Fruit fly (Drosophila melanogaster): Measurements from ENCODE around the gene Axud1.
A peak's percentile ranks its signal among the peaks of the same experiment; 100 is the strongest.

The Axud1 gene

dm6 chr2L:2375655-2376417 lies 10.7 kb downstream of the Axud1 start, which contains the start of gene Atxn7 (continued):
- peak; percentile 7 for TF ChIP-seq psq (GFP tag; optimal IDR thresholded peaks at IDR 0.05)
- TF ChIP-seq sisA (GFP tag; IDR thresholded peaks at IDR 0.05), result no peak
- peak; percentile 53 for TF ChIP-seq CG8388 (GFP tag; optimal IDR thresholded peaks at IDR 0.05)
- peak; percentile 47 for TF ChIP-seq NC2α (GFP tag; optimal IDR thresholded peaks at IDR 0.05)
- no peak for TF ChIP-seq CG10565 (GFP tag; optimal IDR thresholded peaks at IDR 0.05)
- TF ChIP-seq tap (tag; optimal IDR thresholded peaks at IDR 0.05), result peak; percentile 43
- no peak for TF ChIP-seq slou (GFP tag; optimal IDR thresholded peaks at IDR 0.05)
- TF ChIP-seq wdn (GFP tag; IDR thresholded peaks at IDR 0.05), result peak; percentile 44; the same call in 1 of the 2 replicates
- peak; percentile 52 for TF ChIP-seq CG14710 (tag; optimal IDR thresholded peaks at IDR 0.05)
- TF ChIP-seq CG3065 (GFP tag; optimal IDR thresholded peaks at IDR 0.05), result peak; percentile 40
- peak; percentile 89 for TF ChIP-seq NfI (GFP tag; optimal IDR thresholded peaks at IDR 0.05)
- TF ChIP-seq CG10321 (GFP tag; IDR thresholded peaks at IDR 0.05), result peak; percentile 93
- TF ChIP-seq dm (GFP tag; optimal IDR thresholded peaks at IDR 0.05), result peak; percentile 69
- peak; percentile 46 for TF ChIP-seq ems (GFP tag; optimal IDR thresholded peaks at IDR 0.05)
- TF ChIP-seq sens-2 (GFP tag; IDR thresholded peaks at IDR 0.05), result peak; percentile 50; the same call in 1 of the 2 replicates
- TF ChIP-seq lmd (GFP tag; IDR thresholded peaks at IDR 0.05), result peak; percentile 19; the same call in 1 of the 2 replicates
- TF ChIP-seq bowl (GFP tag; IDR thresholded peaks at IDR 0.05), result no peak
- TF ChIP-seq CG7745 (tag; optimal IDR thresholded peaks at IDR 0.05), result peak; percentile 99
- peak; percentile 58 for TF ChIP-seq CG10366 (GFP tag; IDR thresholded peaks at IDR 0.05)
- peak; percentile 88 for TF ChIP-seq Doc3 (GFP tag; IDR thresholded peaks at IDR 0.05; ENCODE audit: partially characterized antibody)
- TF ChIP-seq Side (GFP tag; optimal IDR thresholded peaks at IDR 0.05), result peak; percentile 6
- TF ChIP-seq Atf3 (GFP tag; optimal IDR thresholded peaks at IDR 0.05), result no peak
- TF ChIP-seq Hmr (GFP tag; optimal IDR thresholded peaks at IDR 0.05), result peak; percentile 74
- TF ChIP-seq nmo (GFP tag; optimal IDR thresholded peaks at IDR 0.05), result peak; percentile 73
- peak; percentile 26 for TF ChIP-seq zfh2 (GFP tag; optimal IDR thresholded peaks at IDR 0.05)
- peak; percentile 65 for TF ChIP-seq Fer1 (GFP tag; optimal IDR thresholded peaks at IDR 0.05)
- peak; percentile 73 for TF ChIP-seq Mes4 (GFP tag; optimal IDR thresholded peaks at IDR 0.05)
- peak in 1 of 2 experiments; percentile 41 for TF ChIP-seq insv (GFP tag; optimal IDR thresholded peaks at IDR 0.05)
- TF ChIP-seq Rfx (GFP tag; IDR thresholded peaks at IDR 0.05), result peak; percentile 76
- peak; percentile 67 for TF ChIP-seq CoRest (tag; optimal IDR thresholded peaks at IDR 0.05)
- TF ChIP-seq luna (GFP tag; optimal IDR thresholded peaks at IDR 0.05), result no peak
- no peak for TF ChIP-seq Trl (optimal IDR thresholded peaks at IDR 0.05)
- peak; percentile 52 for TF ChIP-seq Trl (GFP tag; optimal IDR thresholded peaks at IDR 0.05)
- TF ChIP-seq B-H1 (GFP tag; IDR thresholded peaks at IDR 0.05), result no peak
- TF ChIP-seq unc-4 (GFP tag; IDR thresholded peaks at IDR 0.05; ENCODE audit: partially characterized antibody), result peak; percentile 88
- peak; percentile 27 for TF ChIP-seq gfzf (GFP tag; optimal IDR thresholded peaks at IDR 0.05)
- peak; percentile 37 to 52 for TF ChIP-seq chif (GFP tag; optimal IDR thresholded peaks at IDR 0.05)
- no peak for TF ChIP-seq br (optimal IDR thresholded peaks at IDR 0.05)
- TF ChIP-seq kni (GFP tag; optimal IDR thresholded peaks at IDR 0.05), result peak; percentile 56
- TF ChIP-seq Lim3 (GFP tag; IDR thresholded peaks at IDR 0.05), result no peak
- peak; percentile 30; the same call in 1 of the 2 replicates for TF ChIP-seq Xrp1 (GFP tag; IDR thresholded peaks at IDR 0.05)
- TF ChIP-seq Optix (GFP tag; IDR thresholded peaks at IDR 0.05), result peak; percentile 60; the same call in 2 of the 3 replicates
- TF ChIP-seq Elba2 (GFP tag; optimal IDR thresholded peaks at IDR 0.05), result no peak
- TF ChIP-seq run (tag; optimal IDR thresholded peaks at IDR 0.05), result no peak
- TF ChIP-seq tin (GFP tag; optimal IDR thresholded peaks at IDR 0.05), result peak; percentile 44
- no peak for TF ChIP-seq Dip3 (GFP tag; optimal IDR thresholded peaks at IDR 0.05)
- no peak for TF ChIP-seq Ravus (GFP tag; IDR thresholded peaks at IDR 0.05)
- TF ChIP-seq CG2712 (tag; optimal IDR thresholded peaks at IDR 0.05), result peak; percentile 55
- TF ChIP-seq Awh (GFP tag; IDR thresholded peaks at IDR 0.05), result peak; percentile 42; the same call in 1 of the 2 replicates
- TF ChIP-seq Abd-B (GFP tag; optimal IDR thresholded peaks at IDR 0.05), result peak; percentile 10
- TF ChIP-seq Ptx1 (GFP tag; IDR thresholded peaks at IDR 0.05), result peak; percentile 62

Data from whole organism, embryonic.